Fruit fly (Drosophila melanogaster) whole organism, embryonic: ENCODE results near the gene CG5346.
A peak's percentile ranks its signal among the peaks of the same experiment; 100 is the strongest.

Source experiments
- BEAF-32 ChIP-seq: fragments of 200-800 bp; sonication (Bioruptor generic); optimal IDR thresholded peaks from 3 replicates; lab custom pipeline; 2017; ENCODE audit warnings: missing biosample characterization, missing genetic modification characterization, mild to moderate bottlenecking, moderate library complexity, missing genetic modification reagents
- CG11093 ChIP-seq: fragments of 200-800 bp; sonication (Bioruptor generic); IDR thresholded peaks from 3 replicates; pipeline ENCODE4 v1.3.6; 2022; ENCODE audit warnings: missing biosample characterization, missing genetic modification characterization
- CG11504 ChIP-seq: fragments of 200-800 bp; sonication (Bioruptor generic); optimal IDR thresholded peaks from 3 replicates; lab custom pipeline; 2019; ENCODE audit warnings: missing biosample characterization, mild to moderate bottlenecking, missing genetic modification characterization, moderate library complexity
- CG11695 ChIP-seq: fragments of 200-800 bp; sonication (Bioruptor generic); IDR thresholded peaks from 3 replicates; pipeline ENCODE4 v1.3.6; 2022; ENCODE audit warnings: missing biosample characterization, missing genetic modification characterization
- CG12659 ChIP-seq: fragments of 200-800 bp; sonication (Bioruptor generic); optimal IDR thresholded peaks from 3 replicates; lab custom pipeline; 2017; ENCODE audit warnings: mild to moderate bottlenecking, missing biosample characterization, missing genetic modification reagents, missing genetic modification characterization
- CG12744 ChIP-seq: fragments of 200-800 bp; sonication (Bioruptor generic); optimal IDR thresholded peaks from 2 replicates; lab custom pipeline; 2016; ENCODE audit warnings: missing biosample characterization, missing genetic modification characterization
- CG13296 ChIP-seq: fragments of 200-800 bp; sonication (Bioruptor generic); optimal IDR thresholded peaks from 3 replicates; lab custom pipeline; 2018; ENCODE audit warnings: missing biosample characterization, mild to moderate bottlenecking, missing genetic modification characterization
- CG14050 ChIP-seq: fragments of 200-800 bp; sonication (Bioruptor generic); IDR thresholded peaks from 3 replicates; pipeline ENCODE4 v1.3.6; 2022; ENCODE audit warnings: missing biosample characterization, missing genetic modification characterization
- CG1529 ChIP-seq: fragments of 200-800 bp; sonication (Bioruptor generic); optimal IDR thresholded peaks from 3 replicates; lab custom pipeline; 2018; ENCODE audit warnings: missing biosample characterization, missing genetic modification characterization
- CG16779 ChIP-seq: fragments of 200-800 bp; sonication (Bioruptor generic); IDR thresholded peaks from 2 replicates; pipeline ENCODE4 v1.3.6; 2022; ENCODE audit warnings: missing biosample characterization, missing genetic modification characterization
- CG18476 ChIP-seq: fragments of 200-800 bp; sonication (Bioruptor generic); optimal IDR thresholded peaks from 2 replicates; lab custom pipeline; 2016; ENCODE audit warnings: missing biosample characterization, mild to moderate bottlenecking, missing genetic modification characterization
- CG2129 ChIP-seq: fragments of 200-800 bp; sonication (Bioruptor generic); IDR thresholded peaks from 2 replicates; pipeline ENCODE4 v1.3.6; 2022; ENCODE audit warnings: missing biosample characterization, missing genetic modification characterization; ENCODE audit not compliant: partially characterized antibody
- CG32532 ChIP-seq: fragments of 200-800 bp; sonication (Bioruptor generic); IDR thresholded peaks from 2 replicates; pipeline ENCODE4 v1.3.6; 2022; ENCODE audit warnings: missing biosample characterization, missing genetic modification characterization
- CG6654 ChIP-seq: fragments of 200-800 bp; sonication (Bioruptor generic); optimal IDR thresholded peaks from 2 replicates; lab custom pipeline; 2017; ENCODE audit warnings: missing biosample characterization, mild to moderate bottlenecking, missing genetic modification characterization
- CG6689 ChIP-seq: fragments of 200-800 bp; sonication (Bioruptor generic); IDR thresholded peaks from 2 replicates; pipeline ENCODE4 v1.3.6; 2022; ENCODE audit warnings: missing biosample characterization, missing genetic modification characterization
- CG7745 ChIP-seq: fragments of 200-800 bp; sonication (Bioruptor generic); optimal IDR thresholded peaks from 2 replicates; lab custom pipeline; 2018; ENCODE audit warnings: missing biosample characterization, mild to moderate bottlenecking, missing genetic modification characterization, moderate library complexity
- CG7987 ChIP-seq: fragments of 200-800 bp; sonication (Bioruptor generic); optimal IDR thresholded peaks from 2 replicates; lab custom pipeline; 2018; ENCODE audit warnings: missing biosample characterization, mild to moderate bottlenecking, missing genetic modification characterization, moderate library complexity
- CG8478 ChIP-seq: fragments of >200 bp; optimal IDR thresholded peaks from 2 replicates; lab custom pipeline; 2018
- D ChIP-seq, 2 experiments: fragments of 200-800 bp in 1 of 2; fragments of >200 bp in 1 of 2; sonication (Bioruptor generic) in 1 of 2; optimal IDR thresholded peaks; 2 replicates in 1 of 2; 3 replicates in 1 of 2; lab custom pipeline; 2017; ENCODE audit warnings: mild to moderate bottlenecking in 1 of 2, missing biosample characterization in 1 of 2, missing genetic modification characterization in 1 of 2, missing genetic modification reagents in 1 of 2
- Dek ChIP-seq: fragments of 200-800 bp; sonication (Bioruptor generic); optimal IDR thresholded peaks from 3 replicates; lab custom pipeline; 2019; ENCODE audit warnings: missing biosample characterization, mild to moderate bottlenecking, missing genetic modification characterization, moderate library complexity
- Dip3 ChIP-seq: fragments of 200-800 bp; sonication (Bioruptor generic); optimal IDR thresholded peaks from 3 replicates; lab custom pipeline; 2016; ENCODE audit warnings: missing biosample characterization, missing genetic modification characterization
- Doc3 ChIP-seq: fragments of 200-800 bp; sonication (Bioruptor generic); IDR thresholded peaks from 3 replicates; pipeline ENCODE4 v1.3.6; 2022; ENCODE audit warnings: missing biosample characterization, missing genetic modification characterization; ENCODE audit not compliant: partially characterized antibody
- Ets65A ChIP-seq: fragments of 200-800 bp; sonication (Bioruptor generic); peaks from one replicate; lab custom pipeline; 2016; ENCODE audit warnings: missing biosample characterization, missing genetic modification characterization
- Fer2 ChIP-seq: fragments of 200-800 bp; sonication (Bioruptor generic); optimal IDR thresholded peaks from 2 replicates; lab custom pipeline; 2018; ENCODE audit warnings: missing biosample characterization, mild to moderate bottlenecking, missing genetic modification characterization, moderate library complexity
- HLH3B ChIP-seq: fragments of 200-800 bp; sonication (Bioruptor generic); IDR thresholded peaks from 2 replicates; pipeline ENCODE4 v1.3.6; 2022; ENCODE audit warnings: missing biosample characterization, missing genetic modification characterization
- Rx ChIP-seq: fragments of 200-800 bp; sonication (Bioruptor generic); IDR thresholded peaks from 2 replicates; pipeline ENCODE4 v1.3.6; 2022; ENCODE audit warnings: missing biosample characterization, missing genetic modification characterization
- Sox100B ChIP-seq: fragments of 200-800 bp; sonication (Bioruptor generic); optimal IDR thresholded peaks from 3 replicates; lab custom pipeline; 2018; ENCODE audit warnings: missing biosample characterization, mild to moderate bottlenecking, missing genetic modification characterization
- Sry-δ ChIP-seq: fragments of 200-800 bp; sonication (Bioruptor generic); optimal IDR thresholded peaks from 2 replicates; lab custom pipeline; 2016; ENCODE audit warnings: missing biosample characterization, missing genetic modification characterization
- Ssrp ChIP-seq: fragments of 200-800 bp; sonication (Bioruptor generic); optimal IDR thresholded peaks from 2 replicates; lab custom pipeline; 2018; ENCODE audit warnings: missing biosample characterization, mild to moderate bottlenecking, missing genetic modification characterization, moderate library complexity
- TFAM ChIP-seq: fragments of 200-800 bp; sonication (Bioruptor generic); optimal IDR thresholded peaks from 2 replicates; lab custom pipeline; 2017; ENCODE audit warnings: missing biosample characterization, missing genetic modification characterization, inconsistent platforms
- ac ChIP-seq: fragments of 200-800 bp; sonication (Bioruptor generic); optimal IDR thresholded peaks from 3 replicates; lab custom pipeline; 2017; ENCODE audit warnings: missing biosample characterization, mild to moderate bottlenecking, missing genetic modification characterization
- ara ChIP-seq: fragments of 200-800 bp; sonication (Bioruptor generic); IDR thresholded peaks from 2 replicates; pipeline ENCODE4 v1.3.6; 2022; ENCODE audit warnings: missing biosample characterization, missing genetic modification characterization
- bowl ChIP-seq: fragments of 200-800 bp; sonication (Bioruptor generic); IDR thresholded peaks from 2 replicates; pipeline ENCODE4 v1.3.6; 2022; ENCODE audit warnings: missing biosample characterization, missing genetic modification characterization
- cato ChIP-seq: fragments of 200-800 bp; sonication (Bioruptor generic); optimal IDR thresholded peaks from 2 replicates; lab custom pipeline; 2016; ENCODE audit warnings: missing biosample characterization, missing genetic modification characterization, borderline replicate concordance
- cg ChIP-seq: fragments of 200-800 bp; sonication (Bioruptor generic); optimal IDR thresholded peaks from 3 replicates; lab custom pipeline; 2019; ENCODE audit warnings: missing biosample characterization, mild to moderate bottlenecking, missing genetic modification characterization, moderate library complexity
- crp ChIP-seq, 2 experiments: fragments of 200-800 bp; sonication (Bioruptor generic); optimal IDR thresholded peaks; 2 replicates in 1 of 2; 3 replicates in 1 of 2; lab custom pipeline; 2017; ENCODE audit warnings: missing biosample characterization in 2 of 2, missing genetic modification characterization in 2 of 2, mild to moderate bottlenecking in 1 of 2, moderate library complexity in 1 of 2
- dimm ChIP-seq: fragments of 200-800 bp; sonication (Bioruptor generic); IDR thresholded peaks from 2 replicates; pipeline ENCODE4 v1.3.6; 2022; ENCODE audit warnings: missing biosample characterization, missing genetic modification characterization
- insv ChIP-seq, 2 experiments: fragments of 200-800 bp; sonication (Bioruptor generic); optimal IDR thresholded peaks; 3 replicates each; lab custom pipeline; 2016 to 2018; ENCODE audit warnings: missing biosample characterization in 2 of 2, missing genetic modification characterization in 2 of 2
- jing ChIP-seq: fragments of 200-800 bp; sonication (Bioruptor generic); optimal IDR thresholded peaks from 2 replicates; lab custom pipeline; 2018; ENCODE audit warnings: missing biosample characterization, mild to moderate bottlenecking, missing genetic modification characterization
- klu ChIP-seq: fragments of 200-800 bp; sonication (Bioruptor generic); IDR thresholded peaks from 2 replicates; pipeline ENCODE4 v1.3.6; 2022; ENCODE audit warnings: missing biosample characterization, missing genetic modification characterization
- lab ChIP-seq: fragments of 200-800 bp; sonication (Bioruptor generic); optimal IDR thresholded peaks from 3 replicates; lab custom pipeline; 2017; ENCODE audit warnings: missing biosample characterization, missing genetic modification characterization, mild to moderate bottlenecking, moderate library complexity, missing genetic modification reagents
- mirr ChIP-seq: fragments of 200-800 bp; sonication (Bioruptor generic); optimal IDR thresholded peaks from 3 replicates; lab custom pipeline; 2018; ENCODE audit warnings: missing biosample characterization, mild to moderate bottlenecking, missing genetic modification characterization
- pb ChIP-seq: fragments of 200-800 bp; sonication (Bioruptor generic); optimal IDR thresholded peaks from 3 replicates; lab custom pipeline; 2016; ENCODE audit warnings: missing biosample characterization, missing genetic modification characterization
- pita ChIP-seq: fragments of 200-800 bp; sonication (Bioruptor generic); optimal IDR thresholded peaks from 2 replicates; lab custom pipeline; 2017; ENCODE audit warnings: missing biosample characterization, mild to moderate bottlenecking, missing genetic modification characterization
- ranshi ChIP-seq: fragments of 200-800 bp; sonication (Bioruptor generic); IDR thresholded peaks from 2 replicates; pipeline ENCODE4 v1.3.6; 2022; ENCODE audit warnings: missing biosample characterization, missing genetic modification characterization
- ro ChIP-seq: fragments of 200-800 bp; sonication (Bioruptor generic); IDR thresholded peaks from 2 replicates; pipeline ENCODE4 v1.3.6; 2022; ENCODE audit warnings: missing biosample characterization, missing genetic modification characterization
- sens-2 ChIP-seq: fragments of 200-800 bp; sonication (Bioruptor generic); IDR thresholded peaks from 2 replicates; pipeline ENCODE4 v1.3.6; 2022; ENCODE audit warnings: missing biosample characterization, missing genetic modification characterization
- stc ChIP-seq: fragments of 200-800 bp; sonication (Bioruptor generic); IDR thresholded peaks from 2 replicates; pipeline ENCODE4 v1.3.6; 2022; ENCODE audit warnings: missing biosample characterization, missing genetic modification characterization
- unc-4 ChIP-seq: fragments of 200-800 bp; sonication (Bioruptor generic); IDR thresholded peaks from 2 replicates; pipeline ENCODE4 v1.3.6; 2022; ENCODE audit warnings: missing biosample characterization, missing genetic modification characterization; ENCODE audit not compliant: partially characterized antibody
- usp ChIP-seq: fragments of >200 bp; optimal IDR thresholded peaks from 2 replicates; lab custom pipeline; 2017; ENCODE audit warnings: missing biosample characterization, missing genetic modification characterization

The CG5346 gene

DNA sequence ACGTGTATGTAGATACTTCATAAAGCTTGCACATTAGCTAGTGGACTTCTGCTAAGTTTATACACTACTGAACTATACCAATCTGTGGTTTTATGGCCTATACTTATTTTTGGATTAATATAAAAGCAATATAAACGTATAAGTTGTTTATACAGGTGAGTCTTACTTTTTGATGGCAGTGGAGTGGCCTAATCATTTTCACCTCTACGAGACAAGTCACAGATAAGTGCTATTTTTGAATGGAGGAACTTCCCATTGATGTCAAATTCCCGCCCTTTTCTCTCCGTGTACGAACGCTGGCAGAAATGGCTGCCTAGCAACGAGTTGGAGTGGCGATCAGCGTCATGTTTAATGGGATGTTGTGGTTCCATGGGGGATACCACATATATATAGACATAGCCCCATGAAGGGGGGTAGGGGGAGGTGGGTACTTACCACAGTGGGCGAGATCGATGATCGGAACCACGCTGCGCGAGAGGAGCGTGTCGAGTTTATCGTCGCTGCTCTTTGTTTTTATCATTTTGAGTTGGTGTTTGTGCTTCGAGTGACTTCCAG, 2.0 kb downstream of the CG5346 start (continued):
- TF ChIP-seq CG12659 (peak; percentile 15), cg (GFP tag; lab: Kevin White, UChicago) (peak; percentile 8), CG7987 (GFP tag; lab: Kevin White, UChicago) (no peak), CG14050 (GFP tag; lab: Robert Waterston, UW) (no peak), Dek (no peak), bowl (GFP tag; lab: Robert Waterston, UW) (no peak), HLH3B (GFP tag; lab: Robert Waterston, UW) (no peak), mirr (GFP tag; lab: Kevin White, UChicago) (peak; percentile 17), BEAF-32 (GFP tag; lab: Kevin White, UChicago) (no peak), Sox100B (GFP tag; lab: Kevin White, UChicago) (peak; percentile 21), CG8478 (no peak), unc-4 (GFP tag; lab: Robert Waterston, UW) (no peak), crp (GFP tag; optimal IDR thresholded peaks at IDR 0.05; lab: Kevin White, UChicago) (no peak), pb (GFP tag; lab: Kevin White, UChicago) (no peak), klu (GFP tag; lab: Robert Waterston, UW) (no peak), CG13296 (GFP tag; lab: Kevin White, UChicago) (no peak), Fer2 (tag; lab: Kevin White, UChicago) (no peak), CG7745 (tag; lab: Kevin White, UChicago) (no peak), lab (no peak), jing (GFP tag; lab: Kevin White, UChicago) (no peak), usp (GFP tag; lab: Kevin White, UChicago) (no peak), Rx (GFP tag; lab: Robert Waterston, UW) (0 out of 2 replicates have a peak, but pooled peaks have one; percentile 20), CG11695 (GFP tag; lab: Robert Waterston, UW) (0 out of 3 replicates have a peak, but pooled peaks have one; percentile 16), Sry-δ (GFP tag; lab: Kevin White, UChicago) (no peak), Dip3 (GFP tag; lab: Kevin White, UChicago) (no peak), Doc3 (GFP tag; lab: Robert Waterston, UW) (no peak), TFAM (no peak), Ssrp (tag; lab: Kevin White, UChicago) (no peak), CG6654 (GFP tag; lab: Kevin White, UChicago) (no peak), D (optimal IDR thresholded peaks at IDR 0.05; lab: Kevin White, UChicago) (no peak), D (GFP tag; optimal IDR thresholded peaks at IDR 0.05; lab: Kevin White, UChicago) (no peak), sens-2 (no peak), CG32532 (GFP tag; lab: Robert Waterston, UW) (peak; percentile 40; the same call in 1 of the 2 replicates), ac (GFP tag; lab: Kevin White, UChicago) (no peak), CG11504 (tag; lab: Kevin White, UChicago) (peak; percentile 44), stc (GFP tag; lab: Robert Waterston, UW) (no peak), dimm (GFP tag; lab: Robert Waterston, UW) (no peak), ranshi (peak; percentile 42; the same call in 1 of the 2 replicates), CG12744 (GFP tag; lab: Kevin White, UChicago) (no peak), ro (GFP tag; lab: Robert Waterston, UW) (no peak), CG2129 (GFP tag; lab: Robert Waterston, UW) (no peak), CG11093 (no peak), ara (no peak), CG6689 (GFP tag; lab: Robert Waterston, UW) (peak; percentile 18; the same call in 1 of the 2 replicates), CG1529 (GFP tag; lab: Kevin White, UChicago) (no peak), cato (GFP tag; lab: Kevin White, UChicago) (no peak), CG16779 (GFP tag; lab: Robert Waterston, UW) (no peak), CG18476 (GFP tag; lab: Kevin White, UChicago) (peak; percentile 11), Ets65A (GFP tag; lab: Kevin White, UChicago) (peak; percentile 93), pita (GFP tag; lab: Kevin White, UChicago) (no peak), insv (GFP tag; optimal IDR thresholded peaks at IDR 0.05; lab: Kevin White, UChicago) (no peak)
